Worm (Caenorhabditis elegans): ENCODE data around the gene cwp-5.

Gene cwp-5

DNA sequence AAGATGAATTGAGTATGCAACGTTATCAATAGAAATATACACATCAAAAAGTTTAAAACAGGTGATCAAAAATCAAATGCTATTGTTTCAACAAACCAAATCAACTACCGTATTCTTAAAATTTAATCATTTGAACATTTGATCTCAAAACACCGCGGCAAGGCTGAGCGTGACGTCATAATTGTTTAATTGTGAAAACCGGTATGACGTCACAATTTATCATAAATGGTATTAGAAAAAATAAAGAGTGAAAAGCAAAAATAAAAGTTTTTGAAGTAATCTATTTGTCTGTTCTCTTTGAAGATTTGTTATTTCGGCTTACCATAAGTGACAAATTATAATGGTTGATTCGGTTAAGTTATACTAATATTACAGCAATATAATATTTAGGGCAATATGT is 38.0 kb upstream of the cwp-5 start:
- TF ChIP-seq nhr-10 (tag; optimal IDR thresholded peaks at IDR 0.05) (no peak), nhr-21 (tag; optimal IDR thresholded peaks at IDR 0.05) (no peak), nhr-6 (tag; optimal IDR thresholded peaks at IDR 0.05) (no peak), nhr-23 (tag; optimal IDR thresholded peaks at IDR 0.05) (no peak), egl-27 (tag; optimal IDR thresholded peaks at IDR 0.05) (no peak), ztf-11 (tag; optimal IDR thresholded peaks at IDR 0.05) (no peak), nhr-237 (tag; optimal IDR thresholded peaks at IDR 0.05) (no peak), zag-1 (tag; optimal IDR thresholded peaks at IDR 0.05) (no peak), gmeb-1 (tag; optimal IDR thresholded peaks at IDR 0.05) (no peak), unc-62 (GFP tag; optimal IDR thresholded peaks at IDR 0.05) (no peak), elt-1 (tag; optimal IDR thresholded peaks at IDR 0.05) (no peak), nhr-12 (tag; optimal IDR thresholded peaks at IDR 0.05) (no peak), elt-3 (tag; optimal IDR thresholded peaks at IDR 0.05) (no peak), ztf-1 (GFP tag; conservative IDR thresholded peaks at IDR 0.05) (no peak), ceh-82 (tag; optimal IDR thresholded peaks at IDR 0.05) (no peak), aly-2 (tag; optimal IDR thresholded peaks at IDR 0.05) (no peak), fos-1 (tag; optimal IDR thresholded peaks at IDR 0.05) (no peak)

DNA sequence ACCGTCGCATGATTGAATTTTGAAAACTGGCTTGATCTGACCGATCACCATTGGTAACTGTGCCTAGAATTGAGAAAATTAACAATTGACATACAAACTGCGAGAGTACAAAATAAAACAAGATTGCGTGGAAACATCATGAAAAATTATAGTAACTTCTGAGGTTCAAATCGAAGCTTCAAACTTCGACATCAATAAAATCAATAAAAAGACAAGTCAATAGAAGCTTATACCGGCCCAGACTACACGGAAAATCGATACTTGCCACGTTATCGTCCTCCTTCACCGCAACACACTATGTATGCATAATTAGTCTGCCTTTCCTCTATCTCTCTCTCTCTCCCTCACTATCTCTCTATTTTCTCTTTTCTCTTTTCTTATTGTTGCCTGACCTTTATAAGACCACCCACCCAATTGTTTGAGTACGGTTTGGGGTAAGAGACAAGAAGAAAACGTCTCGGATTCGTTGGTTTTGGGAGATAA is 36.9 kb upstream of the cwp-5 start, which contains the start of gene skr-21:
TSS of gene skr-21 (minus strand) at position 51 of the 483 bp plus-strand sequence.
- TF ChIP-seq elt-1 (tag; optimal IDR thresholded peaks at IDR 0.05), result no peak
- peak; percentile 69 for TF ChIP-seq crh-2 (tag; optimal IDR thresholded peaks at IDR 0.05)

DNA sequence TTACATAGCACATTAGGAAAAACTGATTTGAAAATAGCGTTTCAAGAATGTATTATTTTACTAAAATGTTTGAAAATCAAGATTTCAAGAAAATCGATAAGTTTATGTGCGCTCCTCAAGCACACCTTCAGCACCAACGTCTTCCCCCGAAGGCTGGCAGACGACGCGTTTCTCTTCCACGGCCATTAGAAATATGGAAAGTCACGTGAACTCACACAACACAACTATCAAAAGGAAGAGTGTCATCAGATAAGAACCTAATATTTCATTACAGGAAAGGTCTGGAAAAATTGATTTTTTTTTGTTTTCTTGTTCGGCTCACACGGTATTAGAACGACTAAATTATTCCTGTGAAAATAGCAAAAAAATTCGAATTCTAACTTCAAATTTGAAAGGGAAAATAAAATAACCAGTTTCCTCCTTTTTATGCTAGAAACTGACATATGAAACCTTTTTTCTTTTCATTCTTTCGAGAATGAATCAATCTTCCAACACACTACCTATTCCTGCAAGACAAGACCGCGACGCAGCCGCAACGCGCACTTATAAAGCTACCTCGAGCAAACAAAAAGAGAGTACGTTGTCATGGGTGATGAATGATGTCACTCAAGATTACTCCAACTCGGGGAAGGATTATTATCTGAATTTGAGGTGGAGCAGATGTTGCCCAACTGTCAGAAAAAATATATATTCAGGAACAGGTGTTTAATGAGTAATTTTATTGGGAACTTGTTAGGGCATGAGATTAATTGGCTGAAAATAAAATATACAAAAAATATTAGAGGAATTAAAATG is 35.5 kb upstream of the cwp-5 start:
- TF ChIP-seq fos-1 (tag; optimal IDR thresholded peaks at IDR 0.05) (peak; percentile 56), unc-55 (GFP tag; optimal IDR thresholded peaks at IDR 0.05) (peak; percentile 53), crh-2 (tag; optimal IDR thresholded peaks at IDR 0.05) (peak; percentile 34), nhr-129 (tag; optimal IDR thresholded peaks at IDR 0.05) (peak; percentile 37), ama-1 (optimal IDR thresholded peaks at IDR 0.05) (peak; percentile 13), lin-11 (tag; optimal IDR thresholded peaks at IDR 0.05) (peak; percentile 21), lsy-2 (tag; optimal IDR thresholded peaks at IDR 0.05) (peak in 1 of 2 experiments; percentile 25), lin-39 (tag; optimal IDR thresholded peaks at IDR 0.05) (no peak), aly-2 (tag; optimal IDR thresholded peaks at IDR 0.05) (no peak), C34F6.9 (tag; optimal IDR thresholded peaks at IDR 0.05) (peak; percentile 51), skn-1 (tag; optimal IDR thresholded peaks at IDR 0.05) (no peak), unc-62 (GFP tag; optimal IDR thresholded peaks at IDR 0.05) (no peak), sma-3 (GFP tag; optimal IDR thresholded peaks at IDR 0.05) (no peak), sma-9 (GFP tag; optimal IDR thresholded peaks at IDR 0.05) (peak; percentile 14), sma-9 (tag; optimal IDR thresholded peaks at IDR 0.05) (no peak), ceh-82 (tag; optimal IDR thresholded peaks at IDR 0.05) (no peak), lin-13 (GFP tag; optimal IDR thresholded peaks at IDR 0.05) (no peak)

DNA sequence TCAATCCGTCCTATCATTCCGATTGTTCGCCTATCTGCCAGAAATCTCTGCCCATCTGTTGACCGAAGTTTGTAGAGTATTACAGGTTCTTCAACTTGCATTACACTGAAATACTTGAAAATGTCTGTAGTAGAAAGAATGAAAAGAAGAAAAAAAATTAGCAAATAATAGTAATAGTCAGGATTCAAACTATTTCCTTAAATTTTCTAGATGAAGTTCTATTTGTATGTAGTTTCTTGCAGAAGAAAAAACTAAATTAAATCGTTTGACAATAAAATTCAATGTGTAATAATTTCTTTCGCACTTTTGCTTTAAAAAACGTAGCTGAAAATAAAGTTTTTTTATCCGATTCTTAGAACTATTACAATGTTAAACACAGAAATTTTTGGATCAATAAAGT is 34.8 kb upstream of the cwp-5 start, which contains the start of gene skr-19:
TSS of gene skr-19 (minus strand) at position 101 of the 400 bp plus-strand sequence.
- TF ChIP-seq elt-3 (tag; optimal IDR thresholded peaks at IDR 0.05) (no peak), F13H6.1 (tag; optimal IDR thresholded peaks at IDR 0.05) (no peak), lsy-2 (tag; optimal IDR thresholded peaks at IDR 0.05) (no peak), C34F6.9 (tag; optimal IDR thresholded peaks at IDR 0.05) (no peak), nhr-25 (tag; optimal IDR thresholded peaks at IDR 0.05) (no peak)

DNA sequence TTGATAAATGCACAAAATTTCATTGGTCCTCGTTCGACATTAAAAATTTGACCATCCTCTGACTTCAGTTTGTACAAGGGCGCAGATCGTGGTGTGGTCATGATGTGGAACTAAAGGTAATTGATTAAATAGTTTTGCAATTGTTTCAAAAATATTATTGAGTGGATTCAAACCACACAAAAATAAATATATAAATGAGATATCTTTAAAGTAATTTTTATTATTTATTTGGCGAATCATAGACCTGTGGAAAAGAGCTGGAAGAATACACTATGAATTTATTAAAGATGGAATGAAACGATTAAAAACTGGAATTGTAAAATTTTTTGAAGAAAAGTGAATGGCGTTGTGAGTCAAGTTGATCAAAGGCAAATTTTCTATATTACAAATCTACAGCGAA is 33.7 kb upstream of the cwp-5 start, which contains the start of gene skr-20:
TSS of gene skr-20 (minus strand) at position 101 of the 400 bp plus-strand sequence.
- TF ChIP-seq snpc-4 (tag; optimal IDR thresholded peaks at IDR 0.05), result no peak

DNA sequence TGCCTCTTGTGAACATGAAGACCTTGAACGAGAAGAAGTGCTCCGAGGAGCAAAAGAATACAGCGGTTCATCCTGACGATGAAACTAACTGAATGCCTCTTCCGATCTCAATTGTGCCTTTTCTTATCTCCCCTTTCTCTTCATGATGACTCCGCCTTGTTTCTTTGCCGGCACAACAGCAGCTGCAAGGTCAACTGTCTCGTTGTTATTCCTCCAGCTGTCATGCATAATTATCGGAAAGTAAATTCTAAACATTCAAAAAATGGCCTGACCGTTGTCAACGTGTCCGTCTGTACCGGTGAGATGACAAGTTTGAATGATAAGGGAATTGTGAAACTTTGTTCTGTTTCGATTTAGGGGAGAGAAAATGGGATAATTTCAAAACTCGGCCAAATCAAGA is 31.6 kb upstream of the cwp-5 start, which contains the start of gene asp-4:
TSS of gene asp-4 (minus strand) at position 106 of the 400 bp plus-strand sequence.
- TF ChIP-seq sma-9 (GFP tag; optimal IDR thresholded peaks at IDR 0.05) (peak; percentile 4), sma-9 (tag; optimal IDR thresholded peaks at IDR 0.05) (no peak), fos-1 (tag; optimal IDR thresholded peaks at IDR 0.05) (peak; percentile 30), crh-2 (tag; optimal IDR thresholded peaks at IDR 0.05) (no peak), lsy-2 (tag; optimal IDR thresholded peaks at IDR 0.05) (peak in 1 of 2 experiments; percentile 9), nhr-129 (tag; optimal IDR thresholded peaks at IDR 0.05) (peak; percentile 48), lin-39 (tag; optimal IDR thresholded peaks at IDR 0.05) (no peak)
